Fruit fly (Drosophila melanogaster) whole organism, pupa: ENCODE data around the gene Prosalpha6.

Experiments
- CG10348 ChIP-seq: fragments of 200-800 bp; sonication (Bioruptor generic); IDR thresholded peaks from 2 replicates; pipeline ENCODE4 v1.3.6; 2022; ENCODE audit warnings: missing biosample characterization, missing genetic modification characterization
- CG15710 ChIP-seq: fragments of 200-800 bp; sonication (Bioruptor generic); optimal IDR thresholded peaks from 2 replicates; lab custom pipeline; 2018; ENCODE audit warnings: missing biosample characterization, mild to moderate bottlenecking, missing genetic modification characterization, moderate library complexity
- CG32121 ChIP-seq: fragments of 200-800 bp; sonication (Bioruptor generic); IDR thresholded peaks from 2 replicates; pipeline ENCODE4 v1.3.6; 2022; ENCODE audit warnings: missing biosample characterization, missing genetic modification characterization
- CG8159 ChIP-seq: fragments of 200-800 bp; sonication (Bioruptor generic); optimal IDR thresholded peaks from 3 replicates; lab custom pipeline; 2018; ENCODE audit warnings: missing biosample characterization, mild to moderate bottlenecking, missing genetic modification characterization, moderate library complexity
- CG8301 ChIP-seq: fragments of 200-800 bp; sonication (Bioruptor generic); optimal IDR thresholded peaks from 2 replicates; lab custom pipeline; 2018; ENCODE audit warnings: missing biosample characterization, mild to moderate bottlenecking, missing genetic modification characterization
- CG9948 ChIP-seq: fragments of 200-800 bp; sonication (Bioruptor generic); optimal IDR thresholded peaks from 2 replicates; lab custom pipeline; 2018; ENCODE audit warnings: missing biosample characterization, mild to moderate bottlenecking, missing genetic modification characterization, moderate library complexity
- Ets98B ChIP-seq: fragments of 200-800 bp; sonication (Bioruptor generic); IDR thresholded peaks from 2 replicates; pipeline ENCODE4 v1.3.6; 2022; ENCODE audit warnings: missing biosample characterization, missing genetic modification characterization
- Pif1A ChIP-seq: fragments of 200-800 bp; sonication (Bioruptor generic); optimal IDR thresholded peaks from 3 replicates; lab custom pipeline; 2016; ENCODE audit warnings: missing biosample characterization, missing genetic modification characterization
- fd96Ca ChIP-seq: fragments of 200-800 bp; sonication (Bioruptor generic); IDR thresholded peaks from 3 replicates; pipeline ENCODE4 v1.3.6; 2022; ENCODE audit warnings: missing biosample characterization, missing genetic modification characterization
- gl ChIP-seq: fragments of 200-800 bp; sonication (Bioruptor generic); optimal IDR thresholded peaks from 2 replicates; lab custom pipeline; 2018; ENCODE audit warnings: missing biosample characterization, mild to moderate bottlenecking, missing genetic modification characterization

DNA sequence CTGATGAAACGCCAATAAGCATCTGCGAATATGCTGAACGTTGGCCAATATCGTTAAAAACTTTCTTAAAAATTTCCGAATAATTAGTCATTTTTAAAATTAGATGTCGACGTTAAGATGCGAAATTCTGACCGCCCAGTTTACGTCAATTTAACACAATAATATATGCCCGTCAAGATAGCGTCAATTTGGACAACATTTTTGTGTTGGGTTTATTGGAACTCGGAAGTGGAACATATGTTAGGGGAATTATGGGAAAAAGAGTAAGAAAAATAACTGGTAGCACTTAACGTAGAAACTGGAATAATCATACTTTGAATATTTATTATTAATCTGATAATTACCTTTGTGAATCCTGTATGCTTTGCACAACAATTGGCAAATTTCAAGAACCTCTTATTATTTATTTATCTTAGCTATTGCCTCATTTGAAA, 34.6 kb downstream of the Prosalpha6 start, which contains the start of gene CG5676:
- TF ChIP-seq CG10348 (GFP tag; lab: Robert Waterston, UW) (no peak), CG9948 (tag; lab: Kevin White, UChicago) (no peak), Ets98B (GFP tag; lab: Robert Waterston, UW) (no peak), gl (tag; lab: Kevin White, UChicago) (no peak), Pif1A (GFP tag; lab: Kevin White, UChicago) (no peak), CG15710 (tag; lab: Kevin White, UChicago) (no peak), fd96Ca (no peak), CG32121 (no peak), CG8301 (tag; lab: Kevin White, UChicago) (no peak), CG8159 (tag; lab: Kevin White, UChicago) (no peak)
